Worm (Caenorhabditis elegans): ENCODE measurements around the gene T15B7.14.

DNA sequence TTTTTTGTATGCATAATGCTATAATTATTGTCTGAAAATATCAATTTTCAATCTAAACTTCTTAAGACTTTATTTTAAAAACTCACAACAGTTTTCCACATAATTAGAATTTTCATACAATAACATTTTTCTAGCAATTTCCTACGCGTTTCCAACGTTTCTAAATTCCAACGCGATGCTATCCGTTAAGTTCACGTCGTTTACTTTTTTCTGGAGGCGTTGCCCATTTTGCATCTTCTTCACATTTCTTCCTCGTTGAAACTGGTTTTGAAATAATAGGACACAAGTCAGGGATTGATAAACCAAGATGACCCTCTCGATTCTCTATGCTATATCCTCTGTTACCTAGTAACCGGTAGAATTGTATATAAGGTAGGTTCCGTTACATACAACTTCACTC lies at the start of gene T15B7.14, which contains the start of gene col-143:
- TF ChIP-seq elt-1 (tag; optimal IDR thresholded peaks at IDR 0.05) (no peak), fkh-10 (GFP tag; optimal IDR thresholded peaks at IDR 0.05) (no peak), nhr-237 (tag; optimal IDR thresholded peaks at IDR 0.05) (no peak), ztf-11 (tag; optimal IDR thresholded peaks at IDR 0.05) (no peak), nfya-1 (tag; optimal IDR thresholded peaks at IDR 0.05; ENCODE audit: insufficient read depth) (no peak), pqm-1 (tag; optimal IDR thresholded peaks at IDR 0.05) (no peak), tbx-2 (tag; optimal IDR thresholded peaks at IDR 0.05) (no peak), ceh-82 (tag; optimal IDR thresholded peaks at IDR 0.05) (no peak), ama-1 (optimal IDR thresholded peaks at IDR 0.05) (no peak), lin-15B (tag; optimal IDR thresholded peaks at IDR 0.05) (no peak)

Data from whole organism, L3 larva.